Worm (Caenorhabditis elegans) whole organism, mixed stage, embryonic: ENCODE measurements around the gene F07E5.7.

Experiments
- blmp-1 ChIP-seq: fragments of 150-350 bp; optimal IDR thresholded peaks from 2 replicates; lab custom pipeline; 2014; ENCODE audit warnings: missing biosample characterization, missing genetic modification characterization
- ces-1 ChIP-seq: fragments of 150-350 bp; optimal IDR thresholded peaks from 2 replicates; lab custom pipeline; 2014; ENCODE audit warnings: missing biosample characterization, missing genetic modification reagents, missing genetic modification characterization
- lin-13 ChIP-seq: fragments of 150-350 bp; optimal IDR thresholded peaks from 2 replicates; lab custom pipeline; 2014; ENCODE audit warnings: missing biosample characterization, missing genetic modification characterization
- lsy-2 ChIP-seq: fragments of 150-350 bp; optimal IDR thresholded peaks from 2 replicates; lab custom pipeline; 2014; ENCODE audit warnings: missing biosample characterization, missing genetic modification characterization
- mep-1 ChIP-seq: fragments of 150-350 bp; optimal IDR thresholded peaks from 2 replicates; lab custom pipeline; 2017; ENCODE audit warnings: missing biosample characterization, missing genetic modification reagents, missing genetic modification characterization, inconsistent platforms
- nhr-28 ChIP-seq: fragments of 150-350 bp; optimal IDR thresholded peaks from 2 replicates; lab custom pipeline; 2014; ENCODE audit warnings: missing biosample characterization, missing genetic modification characterization
- unc-62 ChIP-seq: fragments of 150-350 bp; optimal IDR thresholded peaks from 2 replicates; lab custom pipeline; 2014; ENCODE audit warnings: missing biosample characterization, missing genetic modification reagents, missing genetic modification characterization

ce11 chrII:2026525-2026924, 44.8 kb downstream of the F07E5.7 start, which contains the start of gene bath-21:
- TF ChIP-seq unc-62 (GFP tag; lab: Kevin White, UChicago) (no peak), lsy-2 (no peak), blmp-1 (tag; lab: Kevin White, UChicago) (no peak), mep-1 (tag; lab: Kevin White, UChicago) (no peak), ces-1 (GFP tag; lab: Kevin White, UChicago) (no peak), nhr-28 (tag; lab: Kevin White, UChicago) (no peak), lin-13 (tag; lab: Kevin White, UChicago) (no peak)
